Fruit fly (Drosophila melanogaster): Measurements from ENCODE around the gene Wnt4.

The Wnt4 gene

dm6 chr2L:7319335-7319734 lies 42.4 kb upstream of the Wnt4 start:
- TF ChIP-seq CG7786 (GFP tag; optimal IDR thresholded peaks at IDR 0.05) (no peak), CG9437 (GFP tag; optimal IDR thresholded peaks at IDR 0.05) (no peak), Ravus (GFP tag; IDR thresholded peaks at IDR 0.05) (no peak)

dm6 chr2L:7315523-7315922 lies 38.6 kb upstream of the Wnt4 start:
- TF ChIP-seq CG2129 (GFP tag; IDR thresholded peaks at IDR 0.05; ENCODE audit: partially characterized antibody), result no peak
- TF ChIP-seq cad (GFP tag; optimal IDR thresholded peaks at IDR 0.05), result peak; percentile 35
- TF ChIP-seq CG16815 (GFP tag; optimal IDR thresholded peaks at IDR 0.05), result no peak
- TF ChIP-seq Dfd (GFP tag; optimal IDR thresholded peaks at IDR 0.05), result peak in 1 of 2 experiments; percentile 60
- TF ChIP-seq nerfin-1 (tag; optimal IDR thresholded peaks at IDR 0.05), result no peak
- TF ChIP-seq trem (tag; optimal IDR thresholded peaks at IDR 0.05), result peak; percentile 56
- peak; percentile 19 for TF ChIP-seq CG8290 (GFP tag; optimal IDR thresholded peaks at IDR 0.05)
- TF ChIP-seq CG8290 (tag; optimal IDR thresholded peaks at IDR 0.05), result peak in 1 of 2 experiments; percentile 26
- TF ChIP-seq CG6791 (GFP tag; IDR thresholded peaks at IDR 0.05; ENCODE audit: partially characterized antibody), result 0 out of 3 replicates have a peak, but pooled peaks have one; percentile 25
- no peak for TF ChIP-seq CG17802 (tag; optimal IDR thresholded peaks at IDR 0.05)
- peak; percentile 66 for TF ChIP-seq sens (GFP tag)
- TF ChIP-seq CG2116 (GFP tag; optimal IDR thresholded peaks at IDR 0.05), result peak; percentile 7
- TF ChIP-seq CG31365 (tag; optimal IDR thresholded peaks at IDR 0.05), result peak; percentile 96
- peak; percentile 95 for TF ChIP-seq stwl (tag; optimal IDR thresholded peaks at IDR 0.05)

dm6 chr2L:7313233-7313858 lies 36.4 kb upstream of the Wnt4 start:
- TF ChIP-seq CG12744 (GFP tag; optimal IDR thresholded peaks at IDR 0.05) (no peak), Eip74EF (GFP tag; optimal IDR thresholded peaks at IDR 0.05) (no peak), psq (GFP tag; optimal IDR thresholded peaks at IDR 0.05) (no peak), bcd (GFP tag; optimal IDR thresholded peaks at IDR 0.05) (peak; percentile 7), slp2 (GFP tag; optimal IDR thresholded peaks at IDR 0.05) (peak; percentile 21), ttk (GFP tag; IDR thresholded peaks at IDR 0.05) (0 out of 2 replicates have a peak, but pooled peaks have one; percentile 26), dpn (GFP tag; optimal IDR thresholded peaks at IDR 0.05) (peak in 1 of 2 experiments; percentile 7), dmrt99B (tag; optimal IDR thresholded peaks at IDR 0.05) (peak; percentile 4), zen (tag; optimal IDR thresholded peaks at IDR 0.05) (no peak), chif (GFP tag; optimal IDR thresholded peaks at IDR 0.05) (peak in 1 of 2 experiments; percentile 39), E2f1 (GFP tag; IDR thresholded peaks at IDR 0.05) (0 out of 2 replicates have a peak, but pooled peaks have one; percentile 34), Sox102F (GFP tag; optimal IDR thresholded peaks at IDR 0.05) (peak; percentile 9), vvl (GFP tag; IDR thresholded peaks at IDR 0.05) (peak; percentile 83), CG6689 (GFP tag; IDR thresholded peaks at IDR 0.05) (peak; percentile 65), croc (GFP tag; conservative IDR thresholded peaks at IDR 0.05) (peak; percentile 38; the same call in 2 of the 3 replicates), CG14441 (GFP tag; IDR thresholded peaks at IDR 0.05) (peak; percentile 24; the same call in 1 of the 2 replicates), Drgx (GFP tag; IDR thresholded peaks at IDR 0.05) (peak; percentile 87), az2 (GFP tag; optimal IDR thresholded peaks at IDR 0.05) (peak; percentile 29), lilli (GFP tag; optimal IDR thresholded peaks at IDR 0.05) (peak; percentile 20), CG34422 (GFP tag; IDR thresholded peaks at IDR 0.05) (peak; percentile 60; the same call in 2 of the 3 replicates), gem (tag; optimal IDR thresholded peaks at IDR 0.05) (peak; percentile 41), bsh (GFP tag; optimal IDR thresholded peaks at IDR 0.05) (peak; percentile 57 to 79), CG1024 (GFP tag; IDR thresholded peaks at IDR 0.05) (peak; percentile 29; the same call in 1 of the 2 replicates), ci (GFP tag; IDR thresholded peaks at IDR 0.05) (0 out of 3 replicates have a peak, but pooled peaks have one; percentile 27), CG17802 (tag; optimal IDR thresholded peaks at IDR 0.05) (no peak), phol (tag; optimal IDR thresholded peaks at IDR 0.05) (peak; percentile 27), ssp (GFP tag; IDR thresholded peaks at IDR 0.05) (peak; percentile 24; the same call in 1 of the 2 replicates), CG10959 (GFP tag; IDR thresholded peaks at IDR 0.05) (peak; percentile 68), CG10366 (GFP tag; IDR thresholded peaks at IDR 0.05) (0 out of 2 replicates have a peak, but pooled peaks have one; percentile 32), Atf-2 (GFP tag; optimal IDR thresholded peaks at IDR 0.05) (peak; percentile 4), CG9609 (GFP tag; optimal IDR thresholded peaks at IDR 0.05) (no peak)

Measured in whole organism, embryonic.